Fruit fly (Drosophila melanogaster) whole organism, embryonic: Measurements from ENCODE around the gene Mst85C.

ENCODE experiments used
- Awh ChIP-seq: fragments of 200-800 bp; sonication (Bioruptor generic); IDR thresholded peaks from 2 replicates; pipeline ENCODE4, ENCODE4 v1.3.6; 2022; ENCODE audit warnings: missing biosample characterization, missing genetic modification characterization
- B-H2 ChIP-seq: fragments of 200-800 bp; sonication (Bioruptor generic); optimal IDR thresholded peaks from 2 replicates; lab custom pipeline; 2018; ENCODE audit warnings: missing biosample characterization, mild to moderate bottlenecking, missing genetic modification characterization
- CG11247 ChIP-seq: fragments of 200-800 bp; sonication (Bioruptor generic); IDR thresholded peaks from 2 replicates; pipeline ENCODE4 v1.3.6; 2022; ENCODE audit warnings: missing biosample characterization, missing genetic modification characterization
- CG11504 ChIP-seq: fragments of 200-800 bp; sonication (Bioruptor generic); optimal IDR thresholded peaks from 3 replicates; lab custom pipeline; 2019; ENCODE audit warnings: missing biosample characterization, mild to moderate bottlenecking, missing genetic modification characterization, moderate library complexity
- CG4282 ChIP-seq: fragments of 200-800 bp; sonication (Bioruptor generic); optimal IDR thresholded peaks from 2 replicates; lab custom pipeline; 2016; ENCODE audit warnings: missing biosample characterization, missing genetic modification characterization
- CrebB ChIP-seq: fragments of 200-800 bp; sonication (Bioruptor generic); optimal IDR thresholded peaks from 3 replicates; lab custom pipeline; 2018; ENCODE audit warnings: missing biosample characterization, mild to moderate bottlenecking, missing genetic modification characterization
- Sox100B ChIP-seq: fragments of 200-800 bp; sonication (Bioruptor generic); optimal IDR thresholded peaks from 3 replicates; lab custom pipeline; 2018; ENCODE audit warnings: missing biosample characterization, mild to moderate bottlenecking, missing genetic modification characterization
- Taf1 ChIP-seq: fragments of 200-800 bp; sonication (Bioruptor generic); IDR thresholded peaks from 2 replicates; pipeline ENCODE4 v1.3.6; 2022; ENCODE audit warnings: missing biosample characterization, missing genetic modification characterization
- Xrp1 ChIP-seq: fragments of 200-800 bp; sonication (Bioruptor generic); IDR thresholded peaks from 2 replicates; pipeline ENCODE4 v1.3.6; 2022; ENCODE audit warnings: missing biosample characterization, missing genetic modification characterization
- ato ChIP-seq: fragments of 200-800 bp; sonication (Bioruptor generic); IDR thresholded peaks from 2 replicates; pipeline ENCODE4 v1.3.6; 2022; ENCODE audit warnings: missing biosample characterization, missing genetic modification characterization; ENCODE audit not compliant: partially characterized antibody
- chm ChIP-seq: fragments of 200-800 bp; sonication (Bioruptor generic); IDR thresholded peaks from 2 replicates; pipeline ENCODE4 v1.3.6; 2022; ENCODE audit warnings: missing biosample characterization, missing genetic modification characterization
- dm ChIP-seq: fragments of 200-800 bp; sonication (Bioruptor generic); optimal IDR thresholded peaks from 3 replicates; lab custom pipeline; 2016; ENCODE audit warnings: missing biosample characterization, missing genetic modification characterization
- eyg ChIP-seq: fragments of 200-800 bp; sonication (Bioruptor generic); optimal IDR thresholded peaks from 3 replicates; lab custom pipeline; 2016; ENCODE audit warnings: missing biosample characterization, missing genetic modification characterization
- vfl ChIP-seq: fragments of 200-800 bp; sonication (Bioruptor generic); optimal IDR thresholded peaks from 2 replicates; lab custom pipeline; 2016; ENCODE audit warnings: missing biosample characterization, missing genetic modification characterization

DNA sequence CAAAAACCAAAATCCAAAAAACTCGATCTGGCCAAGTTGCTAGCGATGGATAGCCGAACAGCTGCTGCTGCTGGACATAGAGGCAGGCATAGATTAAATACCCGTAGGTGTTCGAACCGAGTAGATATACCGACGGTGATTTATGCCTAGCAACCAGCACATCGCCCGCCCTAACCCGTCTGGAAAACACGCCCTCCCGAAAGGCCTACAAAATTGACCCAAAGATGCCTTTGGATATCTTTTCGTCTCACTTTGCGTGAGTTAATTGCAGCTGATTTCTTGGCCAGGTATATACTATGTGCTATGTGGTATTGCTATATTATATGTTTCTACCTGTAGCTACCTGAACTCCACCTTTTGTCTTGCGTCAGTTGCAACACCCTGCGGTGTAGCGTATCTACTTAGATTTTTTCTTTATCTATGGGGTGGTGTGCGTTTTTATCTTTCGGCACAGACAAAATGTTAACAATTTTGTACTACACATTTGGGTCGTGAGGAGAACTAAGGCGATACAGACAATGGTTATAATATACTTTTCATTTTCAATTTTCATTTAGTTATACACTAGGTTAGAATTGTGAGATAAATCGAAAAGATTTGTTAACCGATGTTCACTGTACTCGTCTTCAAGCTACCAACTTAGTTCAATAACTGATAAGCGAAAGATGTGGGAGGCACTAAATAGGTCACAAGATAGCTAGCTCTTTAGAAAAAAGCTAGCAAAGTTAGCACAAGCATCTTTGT is 18.3 kb upstream of the Mst85C start:
- TF ChIP-seq CG11504 (tag; lab: Kevin White, UChicago) = no peak
- no peak for TF ChIP-seq ato (GFP tag; lab: Robert Waterston, UW)
- no peak for TF ChIP-seq CG4282
- no peak for TF ChIP-seq Sox100B (GFP tag; lab: Kevin White, UChicago)
- no peak for TF ChIP-seq Awh
- 0 out of 2 replicates have a peak, but pooled peaks have one; percentile 29 for TF ChIP-seq chm
- no peak for TF ChIP-seq Taf1 (GFP tag; lab: Robert Waterston, UW)
- no peak for TF ChIP-seq B-H2
- TF ChIP-seq CrebB (tag; lab: Kevin White, UChicago) = no peak
- no peak for TF ChIP-seq eyg (GFP tag; lab: Kevin White, UChicago)
- TF ChIP-seq CG11247 = no peak
- no peak for TF ChIP-seq Xrp1 (GFP tag; lab: Robert Waterston, UW)
- TF ChIP-seq dm (GFP tag; lab: Kevin White, UChicago) = no peak
- TF ChIP-seq vfl (GFP tag; lab: Kevin White, UChicago) = no peak
